Fruit fly (Drosophila melanogaster) whole organism, embryonic: ENCODE data around the gene awd.

ENCODE experiments used
- ATbp ChIP-seq: fragments of 200-800 bp; sonication (Bioruptor generic); optimal IDR thresholded peaks from 2 replicates; lab custom pipeline; 2017; ENCODE audit warnings: missing biosample characterization, mild to moderate bottlenecking, missing genetic modification characterization, missing genetic modification reagents
- C15 ChIP-seq: fragments of 200-800 bp; sonication (Bioruptor generic); IDR thresholded peaks from 3 replicates; pipeline ENCODE4 v1.3.6; 2022; ENCODE audit warnings: missing biosample characterization, missing genetic modification characterization
- CG10462 ChIP-seq: fragments of 200-800 bp; sonication (Bioruptor generic); optimal IDR thresholded peaks from 2 replicates; lab custom pipeline; 2016; ENCODE audit warnings: missing biosample characterization, missing genetic modification characterization
- CG10565 ChIP-seq: fragments of 200-800 bp; sonication (Bioruptor generic); optimal IDR thresholded peaks from 3 replicates; lab custom pipeline; 2016; ENCODE audit warnings: missing biosample characterization, mild to moderate bottlenecking, missing genetic modification characterization
- CG11560 ChIP-seq: fragments of 200-800 bp; sonication (Bioruptor generic); IDR thresholded peaks from 3 replicates; pipeline ENCODE4 v1.3.6; 2022; ENCODE audit warnings: missing biosample characterization, missing genetic modification characterization
- CG12744 ChIP-seq: fragments of 200-800 bp; sonication (Bioruptor generic); optimal IDR thresholded peaks from 2 replicates; lab custom pipeline; 2016; ENCODE audit warnings: missing biosample characterization, missing genetic modification characterization
- CG14710 ChIP-seq: fragments of 200-800 bp; sonication (Bioruptor generic); optimal IDR thresholded peaks from 3 replicates; lab custom pipeline; 2019; ENCODE audit warnings: missing biosample characterization, mild to moderate bottlenecking, missing genetic modification characterization, moderate library complexity
- CG1602 ChIP-seq: fragments of 200-800 bp; sonication (Bioruptor generic); optimal IDR thresholded peaks from 3 replicates; lab custom pipeline; 2016; ENCODE audit warnings: missing biosample characterization, missing genetic modification characterization
- CG17361 ChIP-seq: fragments of 200-800 bp; sonication (Bioruptor generic); IDR thresholded peaks from 3 replicates; pipeline ENCODE4 v1.3.6; 2022; ENCODE audit warnings: missing biosample characterization, missing genetic modification characterization
- CG1832 ChIP-seq: fragments of 200-800 bp; sonication (Bioruptor generic); optimal IDR thresholded peaks from 2 replicates; lab custom pipeline; 2017; ENCODE audit warnings: missing biosample characterization, mild to moderate bottlenecking, missing genetic modification characterization, inconsistent platforms
- CG2199 ChIP-seq: fragments of 200-800 bp; sonication (Bioruptor generic); IDR thresholded peaks from 3 replicates; pipeline ENCODE4 v1.3.6; 2022; ENCODE audit warnings: missing biosample characterization, missing genetic modification characterization
- CG30020 ChIP-seq: fragments of 200-800 bp; optimal IDR thresholded peaks from 2 replicates; lab custom pipeline; 2019; ENCODE audit warnings: missing biosample characterization, mild to moderate bottlenecking, missing genetic modification characterization, moderate library complexity
- CG34376 ChIP-seq: fragments of 200-800 bp; sonication (Bioruptor generic); optimal IDR thresholded peaks from 2 replicates; lab custom pipeline; 2018; ENCODE audit warnings: missing biosample characterization, mild to moderate bottlenecking, missing genetic modification characterization
- CG4854 ChIP-seq: fragments of 200-800 bp; sonication (Bioruptor generic); optimal IDR thresholded peaks from 2 replicates; lab custom pipeline; 2016; ENCODE audit warnings: missing biosample characterization, missing genetic modification characterization, inconsistent platforms
- CG5245 ChIP-seq: fragments of 200-800 bp; sonication (Bioruptor generic); optimal IDR thresholded peaks from 3 replicates; lab custom pipeline; 2016; ENCODE audit warnings: missing biosample characterization, missing genetic modification characterization
- Dek ChIP-seq: fragments of 200-800 bp; sonication (Bioruptor generic); optimal IDR thresholded peaks from 3 replicates; lab custom pipeline; 2019; ENCODE audit warnings: missing biosample characterization, mild to moderate bottlenecking, missing genetic modification characterization, moderate library complexity
- Dll ChIP-seq: fragments of 200-800 bp; sonication (Bioruptor generic); IDR thresholded peaks from 4 replicates; pipeline ENCODE4 v1.3.6; 2022; ENCODE audit warnings: missing biosample characterization, missing genetic modification characterization; ENCODE audit not compliant: partially characterized antibody
- Drgx ChIP-seq: fragments of 200-800 bp; sonication (Bioruptor generic); IDR thresholded peaks from 2 replicates; pipeline ENCODE4 v1.3.6; 2022; ENCODE audit warnings: missing biosample characterization, missing genetic modification characterization
- E2f2 ChIP-seq: fragments of 200-800 bp; sonication (Bioruptor generic); IDR thresholded peaks from 2 replicates; pipeline ENCODE4 v1.3.6; 2022; ENCODE audit warnings: missing biosample characterization, missing genetic modification characterization
- Eip74EF ChIP-seq, 2 experiments: fragments of 200-800 bp in 1 of 2; fragments of >200 bp in 1 of 2; sonication (Bioruptor generic) in 1 of 2; optimal IDR thresholded peaks; 2 replicates each; lab custom pipeline; 2017 to 2019; ENCODE audit warnings: missing biosample characterization in 2 of 2, missing genetic modification characterization in 2 of 2, mild to moderate bottlenecking in 1 of 2, moderate library complexity in 1 of 2
- Ets97D ChIP-seq: fragments of 200-800 bp; sonication (Bioruptor generic); optimal IDR thresholded peaks from 3 replicates; lab custom pipeline; 2016; ENCODE audit warnings: missing biosample characterization, missing genetic modification characterization
- Fer2 ChIP-seq: fragments of 200-800 bp; sonication (Bioruptor generic); optimal IDR thresholded peaks from 2 replicates; lab custom pipeline; 2018; ENCODE audit warnings: missing biosample characterization, mild to moderate bottlenecking, missing genetic modification characterization, moderate library complexity
- H15 ChIP-seq: fragments of 200-800 bp; sonication (Bioruptor generic); IDR thresholded peaks from 3 replicates; pipeline ENCODE4 v1.3.6; 2022; ENCODE audit warnings: missing biosample characterization, missing genetic modification characterization
- H2.0 ChIP-seq: fragments of 200-800 bp; sonication (Bioruptor generic); IDR thresholded peaks from 2 replicates; pipeline ENCODE4 v1.3.6; 2022; ENCODE audit warnings: missing biosample characterization, missing genetic modification characterization
- Jarid2 ChIP-seq: fragments of 200-800 bp; sonication (Bioruptor generic); optimal IDR thresholded peaks from 3 replicates; lab custom pipeline; 2017; ENCODE audit warnings: mild to moderate bottlenecking, missing biosample characterization, missing genetic modification reagents, missing genetic modification characterization
- Lim3 ChIP-seq: fragments of 200-800 bp; sonication (Bioruptor generic); IDR thresholded peaks from 2 replicates; pipeline ENCODE4 v1.3.6; 2022; ENCODE audit warnings: missing biosample characterization, missing genetic modification characterization
- Lpt ChIP-seq: fragments of >200 bp; optimal IDR thresholded peaks from 2 replicates; lab custom pipeline; 2018; ENCODE audit warnings: missing biosample characterization, missing genetic modification characterization
- Mrtf ChIP-seq: fragments of 200-800 bp; sonication (Bioruptor generic); IDR thresholded peaks from 3 replicates; pipeline ENCODE4 v1.3.6; 2022; ENCODE audit warnings: missing biosample characterization, missing genetic modification characterization
- NC2α ChIP-seq: fragments of 200-800 bp; sonication (Bioruptor generic); optimal IDR thresholded peaks from 2 replicates; lab custom pipeline; 2016; ENCODE audit warnings: missing biosample characterization, missing genetic modification characterization
- Nf-YC ChIP-seq: fragments of 200-800 bp; optimal IDR thresholded peaks from 3 replicates; lab custom pipeline; 2019; ENCODE audit warnings: missing biosample characterization, mild to moderate bottlenecking, missing genetic modification characterization, moderate library complexity
- al ChIP-seq: fragments of 200-800 bp; sonication (Bioruptor generic); IDR thresholded peaks from 2 replicates; pipeline ENCODE4 v1.3.6; 2022; ENCODE audit warnings: missing biosample characterization, missing genetic modification characterization
- chinmo ChIP-seq: fragments of 200-800 bp; sonication (Bioruptor generic); IDR thresholded peaks from 4 replicates; pipeline ENCODE4 v1.3.6; 2022; ENCODE audit warnings: missing biosample characterization, missing genetic modification characterization; ENCODE audit not compliant: partially characterized antibody
- ci ChIP-seq: fragments of 200-800 bp; sonication (Bioruptor generic); IDR thresholded peaks from 3 replicates; pipeline ENCODE4 v1.3.6; 2022; ENCODE audit warnings: missing biosample characterization, missing genetic modification characterization
- dati ChIP-seq: fragments of 200-800 bp; sonication (Bioruptor generic); IDR thresholded peaks from 2 replicates; pipeline ENCODE4 v1.3.6; 2022; ENCODE audit warnings: missing biosample characterization, missing genetic modification characterization
- en ChIP-seq: fragments of 200-800 bp; sonication (Bioruptor generic); optimal IDR thresholded peaks from 2 replicates; lab custom pipeline; 2016; ENCODE audit warnings: missing biosample characterization, missing genetic modification characterization
- eve ChIP-seq, 2 experiments: fragments of >200 bp; optimal IDR thresholded peaks; 2 replicates each; lab custom pipeline; 2017; ENCODE audit warnings: missing biosample characterization in 2 of 2, missing genetic modification characterization in 2 of 2
- fd96Cb ChIP-seq: fragments of 200-800 bp; sonication (Bioruptor generic); optimal IDR thresholded peaks from 2 replicates; lab custom pipeline; 2018; ENCODE audit warnings: missing biosample characterization, mild to moderate bottlenecking, missing genetic modification characterization, moderate library complexity
- gem ChIP-seq: fragments of 200-800 bp; sonication (Bioruptor generic); optimal IDR thresholded peaks from 2 replicates; lab custom pipeline; 2019; ENCODE audit warnings: missing biosample characterization, mild to moderate bottlenecking, missing genetic modification characterization, moderate library complexity
- gro ChIP-seq: fragments of 200-800 bp; sonication (Bioruptor generic); optimal IDR thresholded peaks from 2 replicates; lab custom pipeline; 2016; ENCODE audit warnings: missing biosample characterization, missing genetic modification characterization
- hth ChIP-seq: fragments of >200 bp; optimal IDR thresholded peaks from 2 replicates; lab custom pipeline; 2017; ENCODE audit warnings: inconsistent platforms
- ken ChIP-seq: fragments of 200-800 bp; sonication (Bioruptor generic); IDR thresholded peaks from 3 replicates; pipeline ENCODE4 v1.3.6; 2022; ENCODE audit warnings: missing biosample characterization, missing genetic modification characterization
- knrl ChIP-seq: fragments of 200-800 bp; sonication (Bioruptor generic); IDR thresholded peaks from 3 replicates; pipeline ENCODE4 v1.3.6; 2022; ENCODE audit warnings: missing biosample characterization, missing genetic modification characterization; ENCODE audit not compliant: partially characterized antibody
- luna ChIP-seq: fragments of 200-800 bp; sonication (Bioruptor generic); optimal IDR thresholded peaks from 2 replicates; lab custom pipeline; 2016; ENCODE audit warnings: missing biosample characterization, missing genetic modification characterization
- nom ChIP-seq: fragments of 200-800 bp; sonication (Bioruptor generic); optimal IDR thresholded peaks from 2 replicates; lab custom pipeline; 2017; ENCODE audit warnings: missing biosample characterization, missing genetic modification characterization, mild to moderate bottlenecking, moderate library complexity, missing genetic modification reagents
- prd ChIP-seq, 3 experiments: fragments of >200 bp in 2 of 3; fragments of 200-800 bp in 1 of 3; sonication (Bioruptor generic) in 1 of 3; optimal IDR thresholded peaks in 2 of 3; IDR thresholded peaks in 1 of 3; 2 replicates in 2 of 3; 3 replicates in 1 of 3; pipeline versions ENCODE4 v1.3.6 to Lab custom; 2017 to 2022; ENCODE audit warnings: missing biosample characterization in 1 of 3, missing genetic modification characterization in 1 of 3
- psq ChIP-seq: fragments of 200-800 bp; sonication (Bioruptor generic); optimal IDR thresholded peaks from 2 replicates; lab custom pipeline; 2017; ENCODE audit warnings: missing biosample characterization, missing genetic modification characterization
- sens ChIP-seq: fragments of 200-800 bp; sonication (Bioruptor generic); peaks from one replicate; lab custom pipeline; 2016; ENCODE audit warnings: missing biosample characterization, missing genetic modification characterization
- toy ChIP-seq: fragments of 200-800 bp; sonication (Bioruptor generic); IDR thresholded peaks from 2 replicates; pipeline ENCODE4 v1.3.6; 2022; ENCODE audit warnings: missing biosample characterization, missing genetic modification characterization
- ttk ChIP-seq: fragments of 200-800 bp; sonication (Bioruptor generic); IDR thresholded peaks from 2 replicates; pipeline ENCODE4 v2.1.2; 2022; ENCODE audit warnings: missing biosample characterization, missing genetic modification characterization
- tx ChIP-seq: fragments of 200-800 bp; sonication (Bioruptor generic); optimal IDR thresholded peaks from 2 replicates; lab custom pipeline; 2016; ENCODE audit warnings: missing biosample characterization, missing genetic modification characterization

The awd gene

DNA sequence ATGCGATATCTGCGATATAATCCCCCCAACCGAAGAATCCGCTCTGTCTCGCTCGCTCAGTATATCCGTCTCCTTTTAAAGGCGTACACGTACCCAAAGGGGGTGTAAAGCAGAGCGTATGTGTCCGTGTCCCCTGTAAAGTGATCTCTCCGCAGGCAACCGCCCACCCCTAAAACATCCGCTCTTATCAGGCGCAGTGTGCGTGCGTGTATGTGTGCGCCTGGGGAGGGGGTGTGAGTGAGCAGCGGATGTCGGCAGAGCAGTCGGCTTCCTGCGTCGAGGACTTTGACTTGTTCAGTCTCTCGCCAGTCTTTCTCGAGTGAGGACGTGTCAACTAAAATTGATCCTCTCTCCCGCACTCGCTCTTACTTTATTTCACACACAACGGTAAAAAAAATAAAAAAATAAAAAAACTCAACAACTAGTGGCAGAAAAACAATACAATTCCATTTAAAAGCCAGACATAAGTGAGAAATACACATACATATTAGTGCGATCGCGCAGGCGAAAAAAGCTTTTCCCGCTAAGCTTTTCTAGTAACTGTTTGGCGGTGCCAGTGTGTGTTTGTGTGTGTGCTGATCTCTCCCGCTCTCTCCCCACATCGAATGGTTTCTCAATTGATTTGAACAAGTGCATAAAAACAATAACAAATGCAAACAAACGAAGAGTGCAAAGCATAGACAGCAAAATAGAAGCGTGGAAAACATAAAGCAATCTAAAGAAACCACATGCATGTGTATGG, 20.2 kb downstream of the awd start (continued):
- TF ChIP-seq dati (GFP tag; lab: Robert Waterston, UW) (no peak), CG1602 (no peak), CG34376 (peak; percentile 11), en (GFP tag; lab: Kevin White, UChicago) (peak; percentile 7), C15 (no peak), H2.0 (GFP tag; lab: Robert Waterston, UW) (no peak), CG2199 (GFP tag; lab: Robert Waterston, UW) (no peak; the same call in 2 of the 3 replicates), ci (no peak), hth (lab: Kevin White, UChicago) (no peak), ATbp (GFP tag; lab: Kevin White, UChicago) (peak; percentile 38), prd (optimal IDR thresholded peaks at IDR 0.05; lab: Kevin White, UChicago) (no peak), prd (GFP tag; IDR thresholded peaks at IDR 0.05; lab: Robert Waterston, UW) (0 out of 3 replicates have a peak, but pooled peaks have one; percentile 11), Dll (GFP tag; lab: Robert Waterston, UW) (no peak), fd96Cb (tag; lab: Kevin White, UChicago) (no peak), ken (GFP tag; lab: Robert Waterston, UW) (no peak), Dek (no peak), Ets97D (GFP tag; lab: Kevin White, UChicago) (no peak), Lim3 (no peak), E2f2 (GFP tag; lab: Robert Waterston, UW) (peak; percentile 11; the same call in 1 of the 2 replicates), al (GFP tag; lab: Robert Waterston, UW) (no peak), CG30020 (tag; lab: Kevin White, UChicago) (no peak), Jarid2 (GFP tag; lab: Kevin White, UChicago) (peak; percentile 62), CG17361 (GFP tag; lab: Robert Waterston, UW) (no peak), ttk (GFP tag; lab: Robert Waterston, UW) (peak; percentile 79), psq (GFP tag; lab: Kevin White, UChicago) (no peak), CG4854 (GFP tag; lab: Kevin White, UChicago) (no peak), CG5245 (no peak), sens (GFP tag; lab: Kevin White, UChicago) (peak; percentile 65), CG11560 (tag; lab: Robert Waterston, UW) (no peak), toy (GFP tag; lab: Robert Waterston, UW) (no peak), Nf-YC (tag; lab: Kevin White, UChicago) (no peak), Drgx (0 out of 2 replicates have a peak, but pooled peaks have one; percentile 5), gem (tag; lab: Kevin White, UChicago) (no peak), luna (GFP tag; lab: Kevin White, UChicago) (no peak), knrl (GFP tag; lab: Robert Waterston, UW) (no peak), CG14710 (tag; lab: Kevin White, UChicago) (no peak), gro (GFP tag; lab: Kevin White, UChicago) (no peak), CG12744 (GFP tag; lab: Kevin White, UChicago) (no peak), eve (GFP tag; optimal IDR thresholded peaks at IDR 0.05; lab: Kevin White, UChicago) (no peak), Eip74EF (GFP tag; optimal IDR thresholded peaks at IDR 0.05; lab: Kevin White, UChicago) (peak in 1 of 2 experiments; percentile 2), Lpt (GFP tag; lab: Kevin White, UChicago) (no peak), Mrtf (GFP tag; lab: Robert Waterston, UW) (no peak), CG10565 (no peak), Fer2 (tag; lab: Kevin White, UChicago) (no peak), CG1832 (GFP tag; lab: Kevin White, UChicago) (peak; percentile 76), tx (GFP tag; lab: Kevin White, UChicago) (no peak), H15 (GFP tag; lab: Robert Waterston, UW) (no peak), nom (GFP tag; lab: Kevin White, UChicago) (peak; percentile 95), CG10462 (peak; percentile 9), NC2α (GFP tag; lab: Kevin White, UChicago) (no peak), chinmo (0 out of 4 replicates have a peak, but pooled peaks have one; percentile 55)
